Worm (Caenorhabditis elegans): ENCODE data around the gene polh-1.
"Not testable (repeated sequence)": the region's sequence is repeated elsewhere in the genome, so short reads cannot be mapped to it uniquely, and the experiment has no call there.

DNA sequence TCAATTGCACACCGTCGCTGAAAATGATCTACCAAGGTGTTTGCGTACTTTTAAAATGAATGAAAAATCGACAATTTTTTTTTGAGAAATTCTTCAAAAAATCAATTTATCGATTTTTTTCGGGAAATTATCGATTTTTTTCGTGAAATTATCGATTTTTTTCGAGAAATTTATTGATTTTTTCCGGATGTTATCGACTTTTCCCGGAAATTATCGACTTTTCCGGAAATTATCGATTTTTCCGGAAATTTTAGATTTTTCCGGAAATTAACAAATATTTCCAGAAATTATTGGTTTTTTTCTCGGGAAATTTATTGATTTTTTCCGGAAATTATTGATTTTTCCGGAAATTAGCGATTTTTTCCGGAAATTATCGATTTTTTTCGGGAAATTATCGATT, 15.1 kb upstream of the polh-1 start:
- TF ChIP-seq fkh-10 (GFP tag; optimal IDR thresholded peaks at IDR 0.05); daf-12 (tag; optimal IDR thresholded peaks at IDR 0.05): not testable (repeated sequence)
- peak; percentile 83 for TF ChIP-seq ceh-28 (tag; optimal IDR thresholded peaks at IDR 0.05)

All from whole organism, L4 larva.